Worm (Caenorhabditis elegans) whole organism, L4 larva: ENCODE results near the gene oma-2.

Experiments used
- aly-2 ChIP-seq: sonication (generic microtip); optimal IDR thresholded peaks from 2 replicates; lab custom pipeline; 2018; ENCODE audit warnings: missing biosample characterization, missing genetic modification characterization
- lin-13 ChIP-seq: fragments of 150-350 bp; optimal IDR thresholded peaks from 2 replicates; lab custom pipeline; 2014; ENCODE audit warnings: missing biosample characterization, missing genetic modification reagents, missing genetic modification characterization
- snpc-1.2 ChIP-seq: fragments of 200-800 bp; sonication (Bioruptor generic); IDR thresholded peaks from 2 replicates; pipeline ENCODE4 v1.3.6; 2022; ENCODE audit warnings: missing genetic modification reagents, missing genetic modification characterization, missing compliant biosample characterization
- snpc-4 ChIP-seq: fragments of 150-350 bp; optimal IDR thresholded peaks from 2 replicates; lab custom pipeline; 2014; ENCODE audit warnings: missing biosample characterization, missing genetic modification characterization
- vab-7 ChIP-seq: fragments of 200-800 bp; sonication (Bioruptor generic); IDR thresholded peaks from 2 replicates; pipeline ENCODE4 v1.3.6; 2022; ENCODE audit warnings: missing genetic modification reagents, missing genetic modification characterization, missing compliant biosample characterization

- TF ChIP-seq snpc-1.2 (GFP tag; lab: Robert Waterston, UW), result no peak
- TF ChIP-seq snpc-4 (tag; lab: Kevin White, UChicago), result no peak
- no peak for TF ChIP-seq vab-7
- no peak for TF ChIP-seq lin-13 (GFP tag; lab: Kevin White, UChicago)
- TF ChIP-seq aly-2 (tag; lab: Kevin White, UChicago), result no peak
These were observed 40.4 kb downstream of the oma-2 start, which contains the start of gene str-143 for ce11 chrV:8069637-8070036.
